Fruit fly (Drosophila melanogaster) whole organism, embryonic: ENCODE results near the gene CG6923.
A peak's percentile ranks its signal among the peaks of the same experiment; 100 is the strongest.

ENCODE experiments used
- ATbp ChIP-seq: fragments of 200-800 bp; sonication (Bioruptor generic); optimal IDR thresholded peaks from 2 replicates; lab custom pipeline; 2017; ENCODE audit warnings: missing biosample characterization, mild to moderate bottlenecking, missing genetic modification characterization, missing genetic modification reagents
- Blimp-1 ChIP-seq: fragments of 200-800 bp; sonication (Bioruptor generic); optimal IDR thresholded peaks from 3 replicates; lab custom pipeline; 2018; ENCODE audit warnings: missing biosample characterization, missing genetic modification characterization, mild to moderate bottlenecking, moderate library complexity, missing genetic modification reagents
- CG10147 ChIP-seq: fragments of 200-800 bp; sonication (Bioruptor generic); optimal IDR thresholded peaks from 2 replicates; lab custom pipeline; 2019; ENCODE audit warnings: missing biosample characterization, mild to moderate bottlenecking, missing genetic modification characterization, moderate library complexity
- CG1024 ChIP-seq: fragments of 200-800 bp; sonication (Bioruptor generic); IDR thresholded peaks from 2 replicates; pipeline ENCODE4 v1.3.6; 2022; ENCODE audit warnings: missing biosample characterization, missing genetic modification characterization
- CG10431 ChIP-seq: fragments of 200-800 bp; sonication (Bioruptor generic); optimal IDR thresholded peaks from 3 replicates; lab custom pipeline; 2018; ENCODE audit warnings: missing biosample characterization, mild to moderate bottlenecking, missing genetic modification characterization
- CG10565 ChIP-seq: fragments of 200-800 bp; sonication (Bioruptor generic); optimal IDR thresholded peaks from 3 replicates; lab custom pipeline; 2016; ENCODE audit warnings: missing biosample characterization, mild to moderate bottlenecking, missing genetic modification characterization
- CG11560 ChIP-seq: fragments of 200-800 bp; sonication (Bioruptor generic); IDR thresholded peaks from 3 replicates; pipeline ENCODE4 v1.3.6; 2022; ENCODE audit warnings: missing biosample characterization, missing genetic modification characterization
- CG12236 ChIP-seq: fragments of 200-800 bp; sonication (Bioruptor generic); optimal IDR thresholded peaks from 2 replicates; lab custom pipeline; 2016; ENCODE audit warnings: missing biosample characterization, missing genetic modification characterization
- CG13123 ChIP-seq: fragments of 200-800 bp; sonication (Bioruptor generic); optimal IDR thresholded peaks from 2 replicates; lab custom pipeline; 2016; ENCODE audit warnings: missing biosample characterization, missing genetic modification characterization
- CG14667 ChIP-seq: fragments of 200-800 bp; sonication (Bioruptor generic); IDR thresholded peaks from 2 replicates; pipeline ENCODE4 v1.3.6; 2022; ENCODE audit warnings: missing biosample characterization, missing genetic modification characterization
- CG1529 ChIP-seq: fragments of 200-800 bp; sonication (Bioruptor generic); optimal IDR thresholded peaks from 3 replicates; lab custom pipeline; 2018; ENCODE audit warnings: missing biosample characterization, missing genetic modification characterization
- CG15514 ChIP-seq: fragments of 200-800 bp; sonication (Bioruptor generic); optimal IDR thresholded peaks from 3 replicates; lab custom pipeline; 2017; ENCODE audit warnings: missing biosample characterization, missing genetic modification characterization, mild to moderate bottlenecking, moderate library complexity, missing genetic modification reagents
- CG17328 ChIP-seq: fragments of 200-800 bp; sonication (Bioruptor generic); IDR thresholded peaks from 2 replicates; pipeline ENCODE4 v1.3.6; 2022; ENCODE audit warnings: missing biosample characterization, missing genetic modification characterization
- CG30431 ChIP-seq: fragments of 200-800 bp; sonication (Bioruptor generic); optimal IDR thresholded peaks from 2 replicates; lab custom pipeline; 2017; ENCODE audit warnings: missing biosample characterization, missing genetic modification characterization
- CG34376 ChIP-seq: fragments of 200-800 bp; sonication (Bioruptor generic); optimal IDR thresholded peaks from 2 replicates; lab custom pipeline; 2018; ENCODE audit warnings: missing biosample characterization, mild to moderate bottlenecking, missing genetic modification characterization
- CG3838 ChIP-seq: fragments of 200-800 bp; sonication (Bioruptor generic); optimal IDR thresholded peaks from 3 replicates; lab custom pipeline; 2016; ENCODE audit warnings: missing biosample characterization, missing genetic modification characterization
- CG3847 ChIP-seq: fragments of 200-800 bp; sonication (Bioruptor generic); IDR thresholded peaks from 2 replicates; pipeline ENCODE4 v1.3.6; 2022; ENCODE audit warnings: missing biosample characterization, missing genetic modification characterization
- CG9817 ChIP-seq: fragments of 200-800 bp; sonication (Bioruptor generic); optimal IDR thresholded peaks from 2 replicates; lab custom pipeline; 2018; ENCODE audit warnings: missing biosample characterization, mild to moderate bottlenecking, missing genetic modification characterization, moderate library complexity
- Deaf1 ChIP-seq: fragments of 200-800 bp; optimal IDR thresholded peaks from 3 replicates; lab custom pipeline; 2019; ENCODE audit warnings: missing biosample characterization, mild to moderate bottlenecking, missing genetic modification characterization, moderate library complexity
- Dfd ChIP-seq, 2 experiments: fragments of >200 bp; optimal IDR thresholded peaks; 2 replicates each; lab custom pipeline; 2017; ENCODE audit warnings: missing biosample characterization in 2 of 2, missing genetic modification characterization in 2 of 2
- Doc3 ChIP-seq: fragments of 200-800 bp; sonication (Bioruptor generic); IDR thresholded peaks from 3 replicates; pipeline ENCODE4 v1.3.6; 2022; ENCODE audit warnings: missing biosample characterization, missing genetic modification characterization; ENCODE audit not compliant: partially characterized antibody
- Drgx ChIP-seq: fragments of 200-800 bp; sonication (Bioruptor generic); IDR thresholded peaks from 2 replicates; pipeline ENCODE4 v1.3.6; 2022; ENCODE audit warnings: missing biosample characterization, missing genetic modification characterization
- Ets65A ChIP-seq: fragments of 200-800 bp; sonication (Bioruptor generic); peaks from one replicate; lab custom pipeline; 2016; ENCODE audit warnings: missing biosample characterization, missing genetic modification characterization
- Hr39 ChIP-seq: fragments of >200 bp; optimal IDR thresholded peaks from 2 replicates; lab custom pipeline; 2017
- Hsf ChIP-seq: fragments of 200-800 bp; sonication (Bioruptor generic); optimal IDR thresholded peaks from 3 replicates; lab custom pipeline; 2016; ENCODE audit warnings: missing biosample characterization, missing genetic modification characterization
- Meics ChIP-seq: fragments of 200-800 bp; sonication (Bioruptor generic); optimal IDR thresholded peaks from 2 replicates; lab custom pipeline; 2017; ENCODE audit warnings: missing biosample characterization, mild to moderate bottlenecking, missing genetic modification characterization
- Myb ChIP-seq: fragments of 200-800 bp; sonication (Bioruptor generic); optimal IDR thresholded peaks from 2 replicates; lab custom pipeline; 2016; ENCODE audit warnings: missing biosample characterization, missing genetic modification characterization
- NC2β ChIP-seq: fragments of 200-800 bp; sonication (Bioruptor generic); optimal IDR thresholded peaks from 2 replicates; lab custom pipeline; 2016; ENCODE audit warnings: missing biosample characterization, missing genetic modification characterization
- NFAT ChIP-seq: fragments of 200-800 bp; sonication (Bioruptor generic); IDR thresholded peaks from 2 replicates; pipeline ENCODE4 v1.3.6; 2022; ENCODE audit warnings: missing biosample characterization, missing genetic modification characterization
- Neu2 ChIP-seq: fragments of 200-800 bp; sonication (Bioruptor generic); optimal IDR thresholded peaks from 3 replicates; lab custom pipeline; 2016; ENCODE audit warnings: missing biosample characterization, missing genetic modification characterization, borderline replicate concordance
- Sox102F ChIP-seq: fragments of 200-800 bp; sonication (Bioruptor generic); optimal IDR thresholded peaks from 2 replicates; lab custom pipeline; 2018; ENCODE audit warnings: missing biosample characterization, mild to moderate bottlenecking, missing genetic modification characterization, moderate library complexity
- Ssrp ChIP-seq: fragments of 200-800 bp; sonication (Bioruptor generic); optimal IDR thresholded peaks from 2 replicates; lab custom pipeline; 2018; ENCODE audit warnings: missing biosample characterization, mild to moderate bottlenecking, missing genetic modification characterization, moderate library complexity
- Trl ChIP-seq, 3 experiments: fragments of >200 bp in 2 of 3; fragments of 200-800 bp in 1 of 3; sonication (Bioruptor generic) in 1 of 3; optimal IDR thresholded peaks; 2 replicates in 1 of 3; 3 replicates in 2 of 3; lab custom pipeline; 2016 to 2017; ENCODE audit warnings: missing biosample characterization in 1 of 3, missing genetic modification characterization in 1 of 3
- ash1 ChIP-seq: fragments of 200-800 bp; sonication (Bioruptor generic); optimal IDR thresholded peaks from 2 replicates; lab custom pipeline; 2018; ENCODE audit warnings: missing biosample characterization, mild to moderate bottlenecking, missing genetic modification characterization
- br ChIP-seq: fragments of >200 bp; optimal IDR thresholded peaks from 2 replicates; lab custom pipeline; 2017
- eve ChIP-seq, 2 experiments: fragments of >200 bp; optimal IDR thresholded peaks; 2 replicates each; lab custom pipeline; 2017; ENCODE audit warnings: missing biosample characterization in 2 of 2, missing genetic modification characterization in 2 of 2
- gfzf ChIP-seq: fragments of 200-800 bp; sonication (Bioruptor generic); optimal IDR thresholded peaks from 2 replicates; lab custom pipeline; 2016; ENCODE audit warnings: missing biosample characterization, mild to moderate bottlenecking, missing genetic modification characterization, moderate library complexity
- grau ChIP-seq: fragments of 200-800 bp; optimal IDR thresholded peaks from 3 replicates; lab custom pipeline; 2019; ENCODE audit warnings: missing biosample characterization, mild to moderate bottlenecking, missing genetic modification characterization, moderate library complexity
- hkb ChIP-seq, 2 experiments: fragments of 200-800 bp in 1 of 2; fragments of >200 bp in 1 of 2; sonication (Bioruptor generic) in 1 of 2; IDR thresholded peaks in 1 of 2; optimal IDR thresholded peaks in 1 of 2; 2 replicates each; pipeline versions ENCODE4 v1.3.6 to Lab custom; 2017 to 2022; ENCODE audit warnings: missing biosample characterization in 1 of 2, missing genetic modification characterization in 1 of 2
- lab ChIP-seq: fragments of 200-800 bp; sonication (Bioruptor generic); optimal IDR thresholded peaks from 3 replicates; lab custom pipeline; 2017; ENCODE audit warnings: missing biosample characterization, missing genetic modification characterization, mild to moderate bottlenecking, moderate library complexity, missing genetic modification reagents
- lilli ChIP-seq: fragments of 200-800 bp; sonication (Bioruptor generic); optimal IDR thresholded peaks from 3 replicates; lab custom pipeline; 2016; ENCODE audit warnings: missing biosample characterization, missing genetic modification characterization
- maf-S ChIP-seq: fragments of 200-800 bp; sonication (Bioruptor generic); optimal IDR thresholded peaks from 2 replicates; lab custom pipeline; 2016; ENCODE audit warnings: missing biosample characterization, missing genetic modification characterization
- pnt ChIP-seq: fragments of 200-800 bp; sonication (Bioruptor generic); optimal IDR thresholded peaks from 3 replicates; lab custom pipeline; 2016; ENCODE audit warnings: missing biosample characterization, missing genetic modification characterization
- pum ChIP-seq: fragments of 200-800 bp; sonication (Bioruptor generic); optimal IDR thresholded peaks from 2 replicates; lab custom pipeline; 2016; ENCODE audit warnings: missing biosample characterization, missing genetic modification characterization
- sens-2 ChIP-seq: fragments of 200-800 bp; sonication (Bioruptor generic); IDR thresholded peaks from 2 replicates; pipeline ENCODE4 v1.3.6; 2022; ENCODE audit warnings: missing biosample characterization, missing genetic modification characterization
- sima ChIP-seq: fragments of 200-800 bp; sonication (Bioruptor generic); optimal IDR thresholded peaks from 2 replicates; lab custom pipeline; 2016; ENCODE audit warnings: missing biosample characterization, missing genetic modification characterization
- so ChIP-seq: fragments of 200-800 bp; sonication (Bioruptor generic); IDR thresholded peaks from 3 replicates; pipeline ENCODE4 v1.3.6; 2022; ENCODE audit warnings: missing biosample characterization, missing genetic modification characterization
- trh ChIP-seq: fragments of 200-800 bp; sonication (Bioruptor generic); optimal IDR thresholded peaks from 2 replicates; lab custom pipeline; 2016; ENCODE audit warnings: missing biosample characterization, missing genetic modification characterization
- tup ChIP-seq: fragments of 200-800 bp; sonication (Bioruptor generic); optimal IDR thresholded peaks from 2 replicates; lab custom pipeline; 2016; ENCODE audit warnings: missing biosample characterization, mild to moderate bottlenecking, missing genetic modification characterization, moderate library complexity
- tx ChIP-seq: fragments of 200-800 bp; sonication (Bioruptor generic); optimal IDR thresholded peaks from 2 replicates; lab custom pipeline; 2016; ENCODE audit warnings: missing biosample characterization, missing genetic modification characterization

CG6923 gene

DNA sequence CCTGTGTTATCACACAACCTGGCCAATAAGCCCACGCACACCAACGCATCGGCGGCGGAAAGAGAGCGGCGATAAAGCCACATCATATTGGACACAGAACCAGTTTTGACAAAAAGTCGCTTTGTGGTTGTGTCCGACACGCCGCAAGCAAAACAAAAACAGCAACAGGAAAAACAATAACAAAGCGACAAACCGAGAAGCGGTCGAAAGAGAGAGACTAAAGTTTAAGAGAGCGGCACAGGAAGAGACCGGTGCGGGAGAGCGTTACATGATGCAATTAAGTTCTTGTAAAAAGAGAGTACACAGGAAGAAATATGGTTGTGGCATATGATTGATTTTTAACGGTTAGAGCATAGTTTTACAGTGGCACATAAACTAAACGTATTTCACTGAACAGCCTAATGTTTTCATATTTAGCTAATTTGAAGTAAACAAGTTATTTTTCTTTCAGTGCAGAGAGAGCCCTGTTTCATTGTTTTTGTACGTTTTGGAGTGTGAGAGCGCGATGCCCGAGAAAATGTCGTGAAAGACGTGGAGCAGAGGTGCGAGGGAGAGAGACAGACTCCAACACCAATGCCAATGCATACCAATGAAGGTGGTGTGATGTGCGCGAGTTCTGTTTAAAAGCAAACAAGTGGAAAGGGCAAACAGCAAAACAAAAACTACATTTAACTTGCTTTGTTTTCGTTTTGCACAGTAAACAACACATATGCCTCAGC, 11.0 kb upstream of the CG6923 start (continued):
- no peak for TF ChIP-seq Drgx
- peak; percentile 100 for TF ChIP-seq Ssrp (tag; lab: Kevin White, UChicago)
- no peak for TF ChIP-seq Hr39 (lab: Kevin White, UChicago)
- peak; percentile 100 for TF ChIP-seq lab (GFP tag; lab: Kevin White, UChicago)
- TF ChIP-seq CG10147 = peak; percentile 100
- TF ChIP-seq pnt (GFP tag; lab: Kevin White, UChicago) = peak; percentile 100
- TF ChIP-seq tx (GFP tag; lab: Kevin White, UChicago) = peak; percentile 100
- TF ChIP-seq Trl (optimal IDR thresholded peaks at IDR 0.05; lab: Kevin White, UChicago) = peak; percentile 97 to 100
- TF ChIP-seq Trl (GFP tag; optimal IDR thresholded peaks at IDR 0.05; lab: Kevin White, UChicago) = peak; percentile 100
- peak; percentile 100 for TF ChIP-seq maf-S
- peak; percentile 100 for TF ChIP-seq Meics (GFP tag; lab: Kevin White, UChicago)
- peak; percentile 99 for TF ChIP-seq Blimp-1 (GFP tag; lab: Kevin White, UChicago)
- peak; percentile 99 for TF ChIP-seq Neu2 (GFP tag; lab: Kevin White, UChicago)
- TF ChIP-seq gfzf (GFP tag; lab: Kevin White, UChicago) = peak; percentile 54
- TF ChIP-seq lilli (GFP tag; lab: Kevin White, UChicago) = peak; percentile 100
- TF ChIP-seq CG9817 (tag; lab: Kevin White, UChicago) = peak; percentile 100
- TF ChIP-seq NFAT = no peak
- peak; percentile 99 for TF ChIP-seq CG13123 (GFP tag; lab: Kevin White, UChicago)
- TF ChIP-seq CG12236 (GFP tag; lab: Kevin White, UChicago) = peak; percentile 100
- no peak for TF ChIP-seq CG14667 (GFP tag; lab: Robert Waterston, UW)
- TF ChIP-seq Myb (GFP tag; lab: Kevin White, UChicago) = peak; percentile 98
- no peak for TF ChIP-seq hkb (optimal IDR thresholded peaks at IDR 0.05; lab: Kevin White, UChicago)
- no peak for TF ChIP-seq hkb (GFP tag; IDR thresholded peaks at IDR 0.05; lab: Robert Waterston, UW)
- TF ChIP-seq CG15514 (GFP tag; lab: Kevin White, UChicago) = peak; percentile 96
- peak; percentile 100 for TF ChIP-seq ATbp (GFP tag; lab: Kevin White, UChicago)
- peak; percentile 99 for TF ChIP-seq ash1 (GFP tag; lab: Kevin White, UChicago)
- no peak for TF ChIP-seq CG11560 (tag; lab: Robert Waterston, UW)
- peak; percentile 99 for TF ChIP-seq CG10565 (GFP tag; lab: Kevin White, UChicago)
- peak; percentile 100 for TF ChIP-seq Hsf (GFP tag; lab: Kevin White, UChicago)
- TF ChIP-seq NC2β = peak; percentile 100
- TF ChIP-seq sima = peak; percentile 99
- TF ChIP-seq tup = peak; percentile 100
- peak; percentile 99 for TF ChIP-seq CG10431 (GFP tag; lab: Kevin White, UChicago)
- no peak for TF ChIP-seq Doc3 (GFP tag; lab: Robert Waterston, UW)
- no peak for TF ChIP-seq so
- no peak for TF ChIP-seq sens-2
- no peak for TF ChIP-seq CG3847 (GFP tag; lab: Robert Waterston, UW)
- no peak for TF ChIP-seq CG1024
- peak; percentile 100 for TF ChIP-seq CG34376 (GFP tag; lab: Kevin White, UChicago)
- TF ChIP-seq eve (GFP tag; optimal IDR thresholded peaks at IDR 0.05; lab: Kevin White, UChicago) = peak; percentile 95 to 100
- peak; percentile 99 for TF ChIP-seq trh
- TF ChIP-seq CG1529 (GFP tag; lab: Kevin White, UChicago) = peak; percentile 99
- peak; percentile 100 for TF ChIP-seq pum
- TF ChIP-seq Deaf1 = peak; percentile 93
- TF ChIP-seq CG17328 (GFP tag; lab: Robert Waterston, UW) = no peak
- peak in 1 of 2 experiments; percentile 29 for TF ChIP-seq Dfd (GFP tag; optimal IDR thresholded peaks at IDR 0.05; lab: Kevin White, UChicago)
- TF ChIP-seq Sox102F (GFP tag; lab: Kevin White, UChicago) = peak; percentile 100
- peak; percentile 100 for TF ChIP-seq Ets65A (GFP tag; lab: Kevin White, UChicago)
- TF ChIP-seq CG3838 (GFP tag; lab: Kevin White, UChicago) = peak; percentile 99
- peak; percentile 100 for TF ChIP-seq CG30431 (GFP tag; lab: Kevin White, UChicago)
- no peak for TF ChIP-seq br (lab: Kevin White, UChicago)
- TF ChIP-seq grau (tag; lab: Kevin White, UChicago) = peak; percentile 100
